Worm (Caenorhabditis elegans) whole organism, early embryonic: ENCODE measurements around the gene pmk-3.

Experiments used
- ama-1 ChIP-seq: fragments of 150-350 bp; optimal IDR thresholded peaks from 2 replicates; lab custom pipeline; 2014
- hmg-4 ChIP-seq: fragments of 200-800 bp; sonication (Bioruptor generic); optimal IDR thresholded peaks from 2 replicates; lab custom pipeline; 2018; ENCODE audit warnings: mild to moderate bottlenecking, missing genetic modification characterization, missing compliant biosample characterization
- pes-1 ChIP-seq: fragments of 200-800 bp; sonication (Bioruptor generic); IDR thresholded peaks from 2 replicates; pipeline ENCODE4 v1.3.6; 2022; ENCODE audit warnings: missing genetic modification reagents, missing genetic modification characterization, missing compliant biosample characterization
- tbx-37 ChIP-seq: fragments of 200-800 bp; sonication (Bioruptor generic); conservative IDR thresholded peaks from 2 replicates; pipeline ENCODE4 v1.3.6; 2022; ENCODE audit warnings: missing genetic modification reagents, missing genetic modification characterization, missing compliant biosample characterization

DNA sequence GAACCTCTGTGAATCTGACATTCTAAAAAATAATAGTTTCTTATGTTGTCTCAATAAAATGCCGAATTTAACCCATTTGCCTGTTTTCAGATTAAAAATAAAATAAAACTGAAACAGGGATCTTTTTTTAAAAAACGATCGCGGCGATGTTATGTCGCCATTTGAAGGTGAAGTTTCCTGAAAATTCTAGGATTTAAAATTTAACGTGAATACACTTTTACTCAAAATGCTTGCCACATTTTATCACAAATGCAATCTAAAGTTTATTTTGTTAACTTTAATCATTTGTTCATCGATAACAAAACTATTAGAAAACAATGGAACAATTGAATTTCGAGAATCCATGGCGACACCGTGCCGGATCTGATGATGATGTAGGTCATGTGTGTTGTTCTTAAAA lies 39.4 kb upstream of the pmk-3 start, which contains the start of gene Y42H9AR.2:
- TF ChIP-seq ama-1 (lab: Kevin White, UChicago) (no peak), tbx-37 (GFP tag; lab: Robert Waterston, UW) (no peak), hmg-4 (no peak), pes-1 (GFP tag; lab: Robert Waterston, UW) (no peak)
